Worm (Caenorhabditis elegans) whole organism, early embryonic: ENCODE results near the gene F53F4.15.

Experiments used
- B0310.2 ChIP-seq: sonication (generic microtip); optimal IDR thresholded peaks from 2 replicates; lab custom pipeline; 2016; ENCODE audit warnings: mild to moderate bottlenecking, missing genetic modification characterization, missing compliant biosample characterization
- F13C5.2 ChIP-seq: sonication (generic microtip); optimal IDR thresholded peaks from 2 replicates; lab custom pipeline; 2017; ENCODE audit warnings: mild to moderate bottlenecking, missing genetic modification characterization, inconsistent platforms, missing compliant biosample characterization
- aly-1 ChIP-seq: sonication (generic microtip); optimal IDR thresholded peaks from 2 replicates; lab custom pipeline; 2016; ENCODE audit warnings: missing genetic modification characterization, missing compliant biosample characterization
- ama-1 ChIP-seq: fragments of 150-350 bp; optimal IDR thresholded peaks from 2 replicates; lab custom pipeline; 2014
- ceh-13 ChIP-seq: fragments of 200-800 bp; sonication (Bioruptor generic); optimal IDR thresholded peaks from 2 replicates; lab custom pipeline; 2018; ENCODE audit warnings: mild to moderate bottlenecking, missing genetic modification characterization, missing compliant biosample characterization
- ceh-36 ChIP-seq: sonication (generic microtip); optimal IDR thresholded peaks from 2 replicates; lab custom pipeline; 2016; ENCODE audit warnings: missing genetic modification characterization, inconsistent platforms, missing compliant biosample characterization
- ets-7 ChIP-seq: sonication (generic microtip); optimal IDR thresholded peaks from 2 replicates; lab custom pipeline; 2016; ENCODE audit warnings: missing genotype, missing genetic modification characterization, missing compliant biosample characterization
- flt-1 ChIP-seq: fragments of 200-800 bp; sonication (Bioruptor generic); IDR thresholded peaks from 2 replicates; pipeline ENCODE4 v1.3.6; 2022; ENCODE audit warnings: missing genetic modification characterization, missing compliant biosample characterization
- hmbx-1 ChIP-seq: sonication (generic microtip); optimal IDR thresholded peaks from 2 replicates; lab custom pipeline; 2016; ENCODE audit warnings: mild to moderate bottlenecking, missing genetic modification characterization, missing compliant biosample characterization
- hmg-4 ChIP-seq: fragments of 200-800 bp; sonication (Bioruptor generic); optimal IDR thresholded peaks from 2 replicates; lab custom pipeline; 2018; ENCODE audit warnings: mild to moderate bottlenecking, missing genetic modification characterization, missing compliant biosample characterization
- hnd-1 ChIP-seq: sonication (generic microtip); optimal IDR thresholded peaks from 2 replicates; lab custom pipeline; 2016; ENCODE audit warnings: missing genetic modification characterization, missing compliant biosample characterization
- pes-1 ChIP-seq: fragments of 200-800 bp; sonication (Bioruptor generic); IDR thresholded peaks from 2 replicates; pipeline ENCODE4 v1.3.6; 2022; ENCODE audit warnings: missing genetic modification reagents, missing genetic modification characterization, missing compliant biosample characterization
- scrt-1 ChIP-seq: fragments of 200-800 bp; sonication (Bioruptor generic); IDR thresholded peaks from 2 replicates; pipeline ENCODE4 v1.3.6; 2022; ENCODE audit warnings: missing genetic modification characterization, missing compliant biosample characterization
- sea-1 ChIP-seq: fragments of 200-800 bp; sonication (Bioruptor generic); conservative IDR thresholded peaks from 2 replicates; pipeline ENCODE4 v1.3.6; 2022; ENCODE audit warnings: missing genetic modification characterization, missing compliant biosample characterization
- tbx-11 ChIP-seq: fragments of 200-800 bp; sonication (Bioruptor generic); IDR thresholded peaks from 2 replicates; pipeline ENCODE4 v1.3.6; 2022; ENCODE audit warnings: missing genetic modification characterization, missing compliant biosample characterization
- tbx-37 ChIP-seq: fragments of 200-800 bp; sonication (Bioruptor generic); conservative IDR thresholded peaks from 2 replicates; pipeline ENCODE4 v1.3.6; 2022; ENCODE audit warnings: missing genetic modification reagents, missing genetic modification characterization, missing compliant biosample characterization
- tra-4 ChIP-seq: sonication (generic microtip); optimal IDR thresholded peaks from 2 replicates; lab custom pipeline; 2017; ENCODE audit warnings: missing genetic modification characterization, missing compliant biosample characterization

Gene F53F4.15

DNA sequence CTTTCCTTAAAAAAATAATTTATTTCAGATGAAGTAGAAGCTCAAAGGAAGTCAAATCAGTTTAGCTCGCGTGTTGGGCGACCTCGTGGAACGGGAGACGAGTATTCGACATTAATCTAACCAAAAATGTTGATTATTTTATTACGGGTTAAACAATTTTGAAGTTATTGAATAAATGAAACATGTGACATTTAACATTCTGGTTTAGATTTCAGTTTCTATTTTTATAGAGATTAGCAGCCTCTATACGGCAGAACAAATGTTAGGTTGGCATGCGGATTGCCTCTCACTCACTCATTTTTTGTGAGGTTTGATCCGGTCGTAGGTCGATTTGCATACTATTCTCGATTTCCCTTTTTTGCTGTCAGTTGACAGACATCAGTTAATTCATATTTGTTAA, 36.3 kb upstream of the F53F4.15 start, which contains the start of gene F53F4.1:
Gene F53F4.1 (plus strand): TSS at position 301 of the 400 bp plus-strand sequence.
- TF ChIP-seq tra-4 (tag; lab: Kevin White, UChicago), result no peak
- no peak for TF ChIP-seq ets-7 (tag; lab: Kevin White, UChicago)
- TF ChIP-seq ceh-36 (tag; lab: Kevin White, UChicago), result no peak
- no peak for TF ChIP-seq scrt-1 (GFP tag; lab: Robert Waterston, UW)
- TF ChIP-seq aly-1 (tag; lab: Kevin White, UChicago), result no peak
- TF ChIP-seq tbx-11 (GFP tag; lab: Robert Waterston, UW), result no peak
- no peak for TF ChIP-seq pes-1 (GFP tag; lab: Robert Waterston, UW)
- no peak for TF ChIP-seq hmg-4
- TF ChIP-seq tbx-37 (GFP tag; lab: Robert Waterston, UW), result no peak
- TF ChIP-seq sea-1 (GFP tag; lab: Robert Waterston, UW), result no peak
- TF ChIP-seq B0310.2 (tag; lab: Kevin White, UChicago), result no peak
- no peak for TF ChIP-seq hnd-1 (tag; lab: Kevin White, UChicago)
- TF ChIP-seq ceh-13 (GFP tag; lab: Kevin White, UChicago), result no peak
- no peak for TF ChIP-seq ama-1
- no peak for TF ChIP-seq hmbx-1
- TF ChIP-seq flt-1 (GFP tag; lab: Robert Waterston, UW), result no peak
- no peak for TF ChIP-seq F13C5.2 (tag; lab: Kevin White, UChicago)

DNA sequence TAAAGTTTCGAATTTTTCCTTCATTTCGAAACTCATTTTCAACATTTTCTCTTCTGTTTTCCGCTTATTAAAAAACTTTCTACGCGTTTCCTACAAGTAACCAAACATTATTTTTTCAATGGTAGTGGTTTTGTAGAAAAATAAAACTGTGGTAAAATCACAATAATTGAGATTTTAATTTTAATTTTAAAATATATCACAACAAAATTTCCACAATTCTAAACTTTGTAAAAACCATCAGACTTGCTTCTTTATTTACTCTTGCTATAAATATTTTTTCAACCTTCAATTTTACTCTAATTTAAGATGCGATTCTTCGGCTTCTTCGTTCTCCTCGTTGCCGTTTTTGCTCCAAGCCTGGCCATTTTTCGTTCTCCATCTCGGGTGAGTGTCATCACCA, 32.9 kb upstream of the F53F4.15 start, which contains the start of gene F53F4.17:
Gene F53F4.17 (plus strand): TSS at position 301 of the 400 bp plus-strand sequence.
- TF ChIP-seq hmbx-1 (no peak), ets-7 (tag; lab: Kevin White, UChicago) (no peak), hmg-4 (no peak), hnd-1 (tag; lab: Kevin White, UChicago) (no peak), ceh-13 (GFP tag; lab: Kevin White, UChicago) (no peak), ceh-36 (tag; lab: Kevin White, UChicago) (no peak), aly-1 (tag; lab: Kevin White, UChicago) (no peak), flt-1 (GFP tag; lab: Robert Waterston, UW) (no peak), B0310.2 (tag; lab: Kevin White, UChicago) (no peak), pes-1 (GFP tag; lab: Robert Waterston, UW) (no peak), tra-4 (tag; lab: Kevin White, UChicago) (no peak), sea-1 (GFP tag; lab: Robert Waterston, UW) (no peak), tbx-11 (GFP tag; lab: Robert Waterston, UW) (no peak)

DNA sequence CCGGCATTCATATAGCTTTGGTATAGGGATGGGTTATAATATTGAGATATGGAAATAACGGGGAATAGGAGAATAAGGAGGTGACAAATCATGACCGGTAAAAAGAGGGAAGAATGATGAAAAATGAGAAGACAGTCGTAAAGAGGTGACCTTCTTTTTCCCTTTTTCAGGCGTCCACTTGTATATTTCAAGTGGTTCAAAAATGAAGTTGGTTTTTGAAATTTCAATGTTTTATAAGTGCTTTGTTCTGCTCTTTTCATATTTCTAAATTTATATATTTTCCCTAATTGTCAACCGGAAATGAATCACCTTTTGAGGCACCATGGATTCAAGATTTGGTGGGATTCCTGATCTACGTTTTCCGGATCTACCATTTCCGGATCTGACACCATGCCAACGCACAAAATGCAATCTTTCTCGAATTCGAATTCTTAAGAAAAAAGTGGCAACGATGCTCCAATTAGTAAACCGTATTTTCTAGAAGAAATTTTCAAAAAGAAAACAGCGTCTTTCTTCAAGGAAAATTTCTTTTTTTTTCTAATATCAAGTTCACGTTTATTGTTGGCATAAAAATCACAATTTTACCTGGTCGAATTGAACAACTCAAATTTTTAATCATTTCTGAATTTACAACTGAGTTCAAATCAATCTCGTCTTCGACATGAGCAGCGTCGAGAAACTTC, 31.1 kb upstream of the F53F4.15 start, which contains the start of the genes F53F4.2 and F53F4.18:
Gene F53F4.2 (minus strand): TSS at position 101 of the 683 bp plus-strand sequence.
Gene F53F4.18 (plus strand): TSS at position 633 of the 683 bp plus-strand sequence.
- no peak for TF ChIP-seq pes-1 (GFP tag; lab: Robert Waterston, UW)

DNA sequence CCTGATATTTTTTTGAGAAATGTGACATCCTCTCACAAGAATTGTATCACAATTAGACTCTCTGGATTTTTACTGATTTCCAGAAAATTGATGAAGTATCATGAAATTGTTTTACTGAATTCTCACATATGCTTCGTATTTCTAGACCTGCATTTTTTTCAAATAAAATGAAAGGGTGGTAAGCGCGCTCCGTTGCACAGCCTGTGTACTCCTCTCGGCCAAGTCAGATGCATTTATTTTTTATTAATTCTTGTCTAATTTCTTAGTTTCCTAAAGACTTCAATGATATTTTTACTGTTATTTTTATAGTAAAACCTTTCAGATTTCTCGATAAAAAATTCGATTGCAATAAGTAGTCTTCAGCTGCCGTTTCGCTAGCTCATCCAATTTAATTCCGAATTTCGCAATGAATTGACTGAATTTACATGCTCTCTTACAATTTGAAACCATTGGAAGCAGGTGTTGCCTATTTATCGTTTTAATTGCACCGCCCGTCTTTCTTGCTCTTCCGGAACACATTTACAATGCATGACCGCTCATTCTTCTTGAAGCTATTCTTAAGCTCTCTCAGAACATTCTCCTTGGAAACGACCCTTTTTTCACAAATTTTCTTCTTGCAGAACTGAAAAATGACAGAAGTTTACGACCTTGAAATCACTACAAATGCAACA, 29.1 kb upstream of the F53F4.15 start, which contains the start of gene tbcb-1:
Gene tbcb-1 (plus strand): TSS at position 621 of the 671 bp plus-strand sequence.
- no peak for TF ChIP-seq tbx-37 (GFP tag; lab: Robert Waterston, UW)
- TF ChIP-seq sea-1 (GFP tag; lab: Robert Waterston, UW), result no peak
- TF ChIP-seq scrt-1 (GFP tag; lab: Robert Waterston, UW), result no peak
- TF ChIP-seq flt-1 (GFP tag; lab: Robert Waterston, UW), result no peak

DNA sequence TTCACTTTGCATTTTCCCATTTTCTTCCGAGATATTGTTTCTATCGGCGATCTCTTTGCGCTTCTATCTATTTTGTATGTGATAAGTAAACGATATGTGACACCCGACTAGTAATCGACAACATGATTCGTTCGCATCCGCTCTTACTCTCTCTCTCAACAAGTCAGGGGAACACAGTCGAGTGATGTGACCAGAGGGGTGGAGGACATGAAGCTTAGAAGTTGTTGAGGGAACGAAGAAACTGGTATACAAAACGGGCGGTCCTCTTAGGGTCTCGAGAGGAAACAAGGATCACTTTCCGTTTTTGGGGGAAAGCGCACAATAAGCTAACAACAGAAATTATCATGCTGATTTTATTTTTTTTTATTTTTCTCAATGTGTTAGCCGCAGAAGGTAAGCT, 27.7 kb upstream of the F53F4.15 start, which contains the start of gene F53F4.4:
Gene F53F4.4 (plus strand): TSS at position 301 of the 400 bp plus-strand sequence.
- no peak for TF ChIP-seq F13C5.2 (tag; lab: Kevin White, UChicago)
- no peak for TF ChIP-seq tra-4 (tag; lab: Kevin White, UChicago)
- no peak for TF ChIP-seq hmg-4
- no peak for TF ChIP-seq ceh-36 (tag; lab: Kevin White, UChicago)
- TF ChIP-seq flt-1 (GFP tag; lab: Robert Waterston, UW), result no peak
- no peak for TF ChIP-seq B0310.2 (tag; lab: Kevin White, UChicago)
- TF ChIP-seq scrt-1 (GFP tag; lab: Robert Waterston, UW), result no peak
- no peak for TF ChIP-seq hmbx-1
- TF ChIP-seq tbx-11 (GFP tag; lab: Robert Waterston, UW), result no peak
- no peak for TF ChIP-seq tbx-37 (GFP tag; lab: Robert Waterston, UW)
- no peak for TF ChIP-seq sea-1 (GFP tag; lab: Robert Waterston, UW)

DNA sequence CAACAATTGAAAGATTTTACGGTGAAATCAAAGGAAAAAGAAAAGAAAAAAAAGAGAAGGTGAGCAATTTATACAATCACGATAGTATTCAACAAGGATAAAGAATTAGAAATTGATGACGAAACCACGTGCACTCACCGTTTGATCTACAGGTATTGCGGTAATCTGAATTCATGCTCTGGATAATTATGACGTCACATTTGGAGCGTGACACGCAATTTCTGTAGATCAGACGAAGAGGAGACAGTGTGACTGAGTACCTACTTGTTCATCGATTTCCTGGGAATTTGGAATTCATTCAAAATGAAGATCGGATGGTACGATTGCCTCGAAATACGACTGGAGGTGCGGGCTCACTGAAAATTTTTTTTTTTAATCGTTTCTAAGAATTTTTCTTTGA, 22.4 kb upstream of the F53F4.15 start:
- no peak for TF ChIP-seq hmbx-1
- TF ChIP-seq scrt-1 (GFP tag; lab: Robert Waterston, UW), result no peak
- no peak for TF ChIP-seq tra-4 (tag; lab: Kevin White, UChicago)
- TF ChIP-seq aly-1 (tag; lab: Kevin White, UChicago), result no peak
- no peak for TF ChIP-seq pes-1 (GFP tag; lab: Robert Waterston, UW)
- TF ChIP-seq tbx-11 (GFP tag; lab: Robert Waterston, UW), result no peak
- TF ChIP-seq B0310.2 (tag; lab: Kevin White, UChicago), result no peak
- TF ChIP-seq ama-1, result no peak
- no peak for TF ChIP-seq F13C5.2 (tag; lab: Kevin White, UChicago)

DNA sequence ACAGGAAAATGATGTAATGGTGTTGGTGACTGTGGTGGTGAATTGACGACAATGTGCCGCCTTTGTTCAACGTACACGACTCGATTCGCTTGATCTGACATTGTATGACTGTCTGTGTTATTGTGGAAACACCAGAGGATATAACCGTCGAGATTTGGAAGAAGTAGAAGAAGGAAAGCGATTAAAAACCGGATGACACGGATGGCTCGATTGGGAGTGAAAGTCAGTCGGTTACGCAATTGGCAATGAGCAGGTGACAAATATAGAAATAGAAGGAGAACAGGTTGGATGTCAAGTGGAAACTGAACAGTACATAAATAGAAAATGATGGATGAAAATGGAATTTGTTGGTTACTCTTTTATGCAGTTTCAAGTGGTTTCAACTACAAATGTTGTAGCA, 19.9 kb upstream of the F53F4.15 start, which contains the start of gene rdy-2:
Gene rdy-2 (minus strand): TSS at position 101 of the 400 bp plus-strand sequence.
- no peak for TF ChIP-seq ets-7 (tag; lab: Kevin White, UChicago)
- TF ChIP-seq flt-1 (GFP tag; lab: Robert Waterston, UW), result no peak
- TF ChIP-seq hmbx-1, result no peak
- no peak for TF ChIP-seq B0310.2 (tag; lab: Kevin White, UChicago)
- no peak for TF ChIP-seq scrt-1 (GFP tag; lab: Robert Waterston, UW)
- no peak for TF ChIP-seq sea-1 (GFP tag; lab: Robert Waterston, UW)
- TF ChIP-seq ceh-36 (tag; lab: Kevin White, UChicago), result no peak
- TF ChIP-seq ama-1, result no peak
- no peak for TF ChIP-seq F13C5.2 (tag; lab: Kevin White, UChicago)
- TF ChIP-seq tbx-37 (GFP tag; lab: Robert Waterston, UW), result no peak
- no peak for TF ChIP-seq ceh-13 (GFP tag; lab: Kevin White, UChicago)
- TF ChIP-seq aly-1 (tag; lab: Kevin White, UChicago), result no peak
